Worm (Caenorhabditis elegans): ENCODE data around the gene eat-20.

Gene eat-20

ce11 chrX:15535190-15535636 lies 25.4 kb downstream of the eat-20 start:
- TF ChIP-seq attf-6 (GFP tag; IDR thresholded peaks at IDR 0.05) (no peak), ztf-25 (GFP tag; IDR thresholded peaks at IDR 0.05) (no peak), sptf-2 (GFP tag; optimal IDR thresholded peaks at IDR 0.05) (no peak), madf-6 (GFP tag; IDR thresholded peaks at IDR 0.05) (no peak), egl-44 (GFP tag; IDR thresholded peaks at IDR 0.05) (no peak), tbx-9 (tag; optimal IDR thresholded peaks at IDR 0.05; ENCODE audit: borderline replicate concordance) (no peak), lin-40 (tag; optimal IDR thresholded peaks at IDR 0.05) (peak; percentile 64), atf-7 (tag; optimal IDR thresholded peaks at IDR 0.05) (peak; percentile 96), hrde-1 (tag; optimal IDR thresholded peaks at IDR 0.05; ENCODE audit: borderline replicate concordance) (no peak), Y53G8AR.9 (GFP tag; conservative IDR thresholded peaks at IDR 0.05) (no peak), ztf-18 (tag; optimal IDR thresholded peaks at IDR 0.05) (no peak), egrh-3 (GFP tag; IDR thresholded peaks at IDR 0.05) (no peak; the same call in 1 of the 2 replicates), somi-1 (GFP tag; optimal IDR thresholded peaks at IDR 0.05) (peak; percentile 48), lin-54 (GFP tag; optimal IDR thresholded peaks at IDR 0.05) (no peak), nhr-90 (tag; optimal IDR thresholded peaks at IDR 0.05) (no peak), hlh-12 (tag; optimal IDR thresholded peaks at IDR 0.05) (no peak), ZK185.1 (tag; optimal IDR thresholded peaks at IDR 0.05; ENCODE audit: poor library complexity, severe bottlenecking) (peak; percentile 5), chd-7 (tag; optimal IDR thresholded peaks at IDR 0.05) (peak; percentile 29), nfyb-1 (GFP tag; IDR thresholded peaks at IDR 0.05) (peak; percentile 58; the same call in 1 of the 2 replicates), snpc-3.4 (tag; optimal IDR thresholded peaks at IDR 0.05) (no peak), hsf-1 (GFP tag; IDR thresholded peaks at IDR 0.05) (no peak), ztf-26 (tag; optimal IDR thresholded peaks at IDR 0.05) (no peak), B0019.2 (GFP tag; conservative IDR thresholded peaks at IDR 0.05) (no peak), madf-10 (tag; optimal IDR thresholded peaks at IDR 0.05) (no peak), F39B2.1 (GFP tag; IDR thresholded peaks at IDR 0.05) (no peak), pbrm-1 (GFP tag; IDR thresholded peaks at IDR 0.05) (0 out of 2 replicates have a peak, but pooled peaks have one; percentile 46), F57A8.1 (GFP tag; optimal IDR thresholded peaks at IDR 0.05) (no peak), rpc-1 (optimal IDR thresholded peaks at IDR 0.05) (no peak), rpc-1 (tag; optimal IDR thresholded peaks at IDR 0.05) (no peak), nfya-2 (GFP tag; IDR thresholded peaks at IDR 0.05) (no peak), hmg-20 (GFP tag; IDR thresholded peaks at IDR 0.05) (no peak), K12H6.12 (tag; optimal IDR thresholded peaks at IDR 0.05) (peak; percentile 87), B0336.3 (GFP tag; IDR thresholded peaks at IDR 0.05) (peak; percentile 25; the same call in 1 of the 2 replicates), cebp-2 (GFP tag; IDR thresholded peaks at IDR 0.05) (no peak), madf-3 (GFP tag; IDR thresholded peaks at IDR 0.05) (no peak), lin-35 (GFP tag; optimal IDR thresholded peaks at IDR 0.05) (peak in 1 of 3 experiments; percentile 36), ccch-3 (GFP tag; optimal IDR thresholded peaks at IDR 0.05) (no peak), snpc-1.1 (tag; optimal IDR thresholded peaks at IDR 0.05; ENCODE audit: insufficient read depth) (no peak), ztf-22 (GFP tag; optimal IDR thresholded peaks at IDR 0.05) (no peak), dox-1 (GFP tag; IDR thresholded peaks at IDR 0.05) (0 out of 2 replicates have a peak, but pooled peaks have one; percentile 9), let-607 (tag; optimal IDR thresholded peaks at IDR 0.05) (no peak), Y67H2A.10 (GFP tag; conservative IDR thresholded peaks at IDR 0.05) (no peak), ceh-100 (GFP tag; IDR thresholded peaks at IDR 0.05) (no peak), gei-17 (GFP tag; optimal IDR thresholded peaks at IDR 0.05) (peak; percentile 36), fkh-3 (tag; optimal IDR thresholded peaks at IDR 0.05) (no peak), hlh-26 (GFP tag; conservative IDR thresholded peaks at IDR 0.05) (no peak), xnd-1 (tag; optimal IDR thresholded peaks at IDR 0.05) (no peak), K11D2.4 (GFP tag; IDR thresholded peaks at IDR 0.05) (peak; percentile 75), D2030.7 (GFP tag; IDR thresholded peaks at IDR 0.05) (no peak)
